Worm (Caenorhabditis elegans) whole organism, late embryonic: ENCODE data around the gene Y82E9BL.6.

ENCODE experiments used
- elt-2 ChIP-seq: sonication (generic microtip); optimal IDR thresholded peaks from 2 replicates; lab custom pipeline; 2016; ENCODE audit warnings: missing genetic modification reagents, missing genetic modification characterization, missing compliant biosample characterization
- pha-2 ChIP-seq: sonication (generic microtip); optimal IDR thresholded peaks from 2 replicates; lab custom pipeline; 2017; ENCODE audit warnings: mild to moderate bottlenecking, missing genetic modification characterization, missing compliant biosample characterization
- syd-9 ChIP-seq: sonication (generic microtip); optimal IDR thresholded peaks from 2 replicates; lab custom pipeline; 2016; ENCODE audit warnings: mild to moderate bottlenecking, missing genetic modification characterization, moderate library complexity, missing compliant biosample characterization

DNA sequence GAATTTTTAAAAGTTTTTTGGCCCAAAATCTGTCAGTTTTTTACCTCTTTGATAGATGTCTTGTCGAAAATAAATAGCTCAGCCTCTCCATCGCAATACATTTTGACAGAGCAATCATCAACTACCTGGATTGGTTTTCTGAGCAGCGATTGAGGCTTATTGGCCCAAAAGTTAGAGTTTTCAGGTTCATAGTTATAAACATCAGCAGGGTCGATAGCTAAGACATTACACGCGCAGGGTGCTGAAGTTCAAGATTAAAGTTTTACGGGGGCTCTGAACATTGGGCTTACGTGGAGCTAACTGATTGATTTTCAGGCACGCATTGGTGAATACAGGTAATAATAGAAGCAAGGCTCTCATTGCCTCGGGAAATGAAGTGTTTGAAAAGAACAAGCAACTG is 14.1 kb upstream of the Y82E9BL.6 start, which contains the start of gene Y82E9BR.9:
- TF ChIP-seq elt-2 (no peak), syd-9 (no peak), pha-2 (no peak)
